Fruit fly (Drosophila melanogaster): Measurements from ENCODE around the gene dop.
A peak's percentile ranks its signal among the peaks of the same experiment; 100 is the strongest.

Gene dop

DNA sequence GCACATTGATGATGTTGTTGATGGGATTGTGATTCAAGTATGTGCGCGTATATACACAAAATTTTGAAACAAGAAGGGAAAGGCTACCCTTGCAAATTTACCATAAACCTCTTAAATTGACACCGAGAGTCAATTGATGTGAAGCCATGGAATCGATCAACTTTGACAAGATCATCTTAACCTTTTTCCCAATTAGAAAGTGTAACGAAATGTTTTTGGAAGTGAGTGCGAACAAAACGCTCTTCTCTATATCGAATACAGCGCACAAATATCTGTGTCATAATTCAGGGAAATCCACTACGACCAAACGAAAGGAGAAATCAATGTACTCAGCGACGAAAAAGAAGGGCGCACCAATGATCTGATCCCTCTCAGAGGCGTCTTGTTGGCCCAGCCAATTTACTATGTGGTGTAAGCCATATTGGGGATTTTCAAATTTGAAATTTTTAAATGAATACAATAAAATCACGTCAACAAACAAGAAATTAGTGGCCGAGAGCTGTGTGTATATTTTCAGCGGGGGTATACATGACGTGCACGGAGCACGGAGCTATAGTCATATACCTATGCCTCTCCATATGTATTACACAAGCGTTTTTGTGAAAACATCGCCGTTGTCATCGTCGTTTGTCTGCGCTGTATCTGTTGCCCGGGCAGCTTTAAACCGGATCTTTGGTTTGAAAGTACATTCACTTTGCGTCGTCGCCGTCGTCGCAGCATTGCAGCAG lies 32.2 kb upstream of the dop start:
- TF ChIP-seq Ets98B (GFP tag; IDR thresholded peaks at IDR 0.05) (peak; percentile 41), Pif1B (GFP tag; optimal IDR thresholded peaks at IDR 0.05) (peak; percentile 83), fd96Ca (GFP tag; IDR thresholded peaks at IDR 0.05) (peak; percentile 79; the same call in 2 of the 3 replicates), CG34367 (tag; optimal IDR thresholded peaks at IDR 0.05) (peak; percentile 61), D1 (tag; optimal IDR thresholded peaks at IDR 0.05) (peak; percentile 48), CG32121 (GFP tag; IDR thresholded peaks at IDR 0.05) (peak; percentile 23; the same call in 1 of the 2 replicates), CG15710 (tag; optimal IDR thresholded peaks at IDR 0.05) (peak; percentile 67), Snoo (tag; optimal IDR thresholded peaks at IDR 0.05) (peak; percentile 62), CG10348 (GFP tag; IDR thresholded peaks at IDR 0.05) (no peak), EcR (GFP tag; optimal IDR thresholded peaks at IDR 0.05) (peak; percentile 52), CG8301 (tag; optimal IDR thresholded peaks at IDR 0.05) (peak; percentile 70), CG4496 (GFP tag; IDR thresholded peaks at IDR 0.05) (peak; percentile 60; the same call in 1 of the 3 replicates), gl (tag; optimal IDR thresholded peaks at IDR 0.05) (peak; percentile 56), CG12605 (GFP tag; IDR thresholded peaks at IDR 0.05) (peak; percentile 15; the same call in 1 of the 2 replicates), rn (GFP tag; IDR thresholded peaks at IDR 0.05) (no peak), Pif1A (GFP tag; optimal IDR thresholded peaks at IDR 0.05) (peak; percentile 73), CG13204 (GFP tag; optimal IDR thresholded peaks at IDR 0.05) (peak; percentile 33), CG17806 (tag; optimal IDR thresholded peaks at IDR 0.05) (peak; percentile 68), CG9948 (tag; optimal IDR thresholded peaks at IDR 0.05) (peak; percentile 79), CG8159 (tag; optimal IDR thresholded peaks at IDR 0.05) (peak; percentile 69), CG14655 (GFP tag; optimal IDR thresholded peaks at IDR 0.05) (peak; percentile 82)

dm6 chr3L:15534274-15535227 lies 31.3 kb upstream of the dop start:
- peak; percentile 69 for TF ChIP-seq Pif1A (GFP tag; optimal IDR thresholded peaks at IDR 0.05)
- TF ChIP-seq CG8159 (tag; optimal IDR thresholded peaks at IDR 0.05) = peak; percentile 69
- TF ChIP-seq CG8301 (tag; optimal IDR thresholded peaks at IDR 0.05) = peak; percentile 72
- TF ChIP-seq CG10348 (GFP tag; IDR thresholded peaks at IDR 0.05) = no peak
- TF ChIP-seq CG9948 (tag; optimal IDR thresholded peaks at IDR 0.05) = peak; percentile 72
- no peak for TF ChIP-seq CG13204 (GFP tag; optimal IDR thresholded peaks at IDR 0.05)
- 0 out of 2 replicates have a peak, but pooled peaks have one; percentile 9 for TF ChIP-seq CG12605 (GFP tag; IDR thresholded peaks at IDR 0.05)
- 0 out of 2 replicates have a peak, but pooled peaks have one; percentile 10 for TF ChIP-seq CG32121 (GFP tag; IDR thresholded peaks at IDR 0.05)
- TF ChIP-seq CG15710 (tag; optimal IDR thresholded peaks at IDR 0.05) = peak; percentile 73
- TF ChIP-seq gl (tag; optimal IDR thresholded peaks at IDR 0.05) = no peak
- TF ChIP-seq CG34367 (tag; optimal IDR thresholded peaks at IDR 0.05) = peak; percentile 50
- TF ChIP-seq EcR (GFP tag; optimal IDR thresholded peaks at IDR 0.05) = no peak
- peak; percentile 18; the same call in 2 of the 3 replicates for TF ChIP-seq fd96Ca (GFP tag; IDR thresholded peaks at IDR 0.05)
- TF ChIP-seq CG4496 (GFP tag; IDR thresholded peaks at IDR 0.05) = peak; percentile 48; the same call in 2 of the 3 replicates
- no peak for TF ChIP-seq Ets98B (GFP tag; IDR thresholded peaks at IDR 0.05)
- TF ChIP-seq CG17806 (tag; optimal IDR thresholded peaks at IDR 0.05) = peak; percentile 59
- peak; percentile 42 for TF ChIP-seq Pif1B (GFP tag; optimal IDR thresholded peaks at IDR 0.05)
- peak; percentile 81 for TF ChIP-seq Snoo (tag; optimal IDR thresholded peaks at IDR 0.05)
- TF ChIP-seq D1 (tag; optimal IDR thresholded peaks at IDR 0.05) = no peak
- no peak for TF ChIP-seq rn (GFP tag; IDR thresholded peaks at IDR 0.05)
- peak; percentile 83 for TF ChIP-seq CG14655 (GFP tag; optimal IDR thresholded peaks at IDR 0.05)

DNA sequence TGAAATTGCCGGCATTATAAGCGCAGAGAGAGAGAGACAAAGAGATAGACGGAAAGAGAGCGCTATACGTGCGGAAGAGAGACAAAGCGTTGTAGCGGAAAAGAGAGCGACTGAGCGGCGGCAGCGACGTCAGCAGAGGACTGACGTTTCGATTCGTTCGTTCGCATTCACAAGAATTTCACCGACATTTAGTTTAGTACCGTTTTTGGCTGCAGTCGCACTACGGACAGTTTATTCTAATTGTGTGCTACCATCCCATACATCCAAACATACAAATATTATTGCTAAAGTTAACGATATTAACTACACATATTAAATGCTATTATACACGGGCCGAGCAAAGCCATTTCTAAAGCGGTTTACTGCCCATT lies 30.6 kb upstream of the dop start, which contains the start of gene CrebA:
Gene CrebA, plus strand, starts transcription at position 168 of the 371 bp plus-strand sequence.
- TF ChIP-seq Snoo (tag; optimal IDR thresholded peaks at IDR 0.05) (no peak), fd96Ca (GFP tag; IDR thresholded peaks at IDR 0.05) (no peak), CG8301 (tag; optimal IDR thresholded peaks at IDR 0.05) (no peak), CG15710 (tag; optimal IDR thresholded peaks at IDR 0.05) (no peak), D1 (tag; optimal IDR thresholded peaks at IDR 0.05) (no peak), CG4496 (GFP tag; IDR thresholded peaks at IDR 0.05) (peak; percentile 56), Pif1A (GFP tag; optimal IDR thresholded peaks at IDR 0.05) (no peak), Ets98B (GFP tag; IDR thresholded peaks at IDR 0.05) (peak; percentile 41; the same call in 1 of the 2 replicates), CG8159 (tag; optimal IDR thresholded peaks at IDR 0.05) (no peak), Pif1B (GFP tag; optimal IDR thresholded peaks at IDR 0.05) (no peak), CG12605 (GFP tag; IDR thresholded peaks at IDR 0.05) (peak; percentile 88), CG9948 (tag; optimal IDR thresholded peaks at IDR 0.05) (no peak), CG14655 (GFP tag; optimal IDR thresholded peaks at IDR 0.05) (no peak), CG32121 (GFP tag; IDR thresholded peaks at IDR 0.05) (peak; percentile 11; the same call in 1 of the 2 replicates), rn (GFP tag; IDR thresholded peaks at IDR 0.05) (no peak)

DNA sequence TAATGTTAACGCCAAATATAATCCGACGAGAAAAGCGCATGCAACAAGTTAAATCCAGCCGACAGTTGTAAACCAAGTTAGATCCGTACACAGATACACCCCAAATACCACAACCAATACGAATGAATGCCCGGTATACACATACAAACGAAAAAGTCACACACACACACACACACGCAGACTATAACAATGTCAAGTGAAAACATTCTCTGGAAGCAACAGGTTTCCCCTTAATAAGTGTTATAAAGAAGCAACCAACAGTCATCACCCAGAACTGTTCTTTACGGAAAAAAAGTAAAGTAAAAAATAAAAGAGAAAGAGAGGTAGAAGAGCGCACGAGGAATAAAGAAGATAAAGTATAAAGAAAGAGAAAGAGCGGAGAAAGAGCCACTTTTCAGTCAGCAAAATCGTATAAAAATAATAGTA lies 30.0 kb upstream of the dop start:
- TF ChIP-seq CG10348 (GFP tag; IDR thresholded peaks at IDR 0.05) = no peak
- TF ChIP-seq gl (tag; optimal IDR thresholded peaks at IDR 0.05) = no peak
- TF ChIP-seq CG9948 (tag; optimal IDR thresholded peaks at IDR 0.05) = no peak
- no peak for TF ChIP-seq CG34367 (tag; optimal IDR thresholded peaks at IDR 0.05)
- TF ChIP-seq CG4496 (GFP tag; IDR thresholded peaks at IDR 0.05) = no peak
- no peak for TF ChIP-seq CG15710 (tag; optimal IDR thresholded peaks at IDR 0.05)
- TF ChIP-seq CG8301 (tag; optimal IDR thresholded peaks at IDR 0.05) = no peak
- peak; percentile 12 for TF ChIP-seq EcR (GFP tag; optimal IDR thresholded peaks at IDR 0.05)
- TF ChIP-seq Ets98B (GFP tag; IDR thresholded peaks at IDR 0.05) = no peak
- no peak for TF ChIP-seq CG13204 (GFP tag; optimal IDR thresholded peaks at IDR 0.05)
- TF ChIP-seq rn (GFP tag; IDR thresholded peaks at IDR 0.05) = no peak
- TF ChIP-seq CG12605 (GFP tag; IDR thresholded peaks at IDR 0.05) = peak; percentile 76
- no peak for TF ChIP-seq CG14655 (GFP tag; optimal IDR thresholded peaks at IDR 0.05)
- peak; percentile 13 for TF ChIP-seq CG8159 (tag; optimal IDR thresholded peaks at IDR 0.05)
- no peak for TF ChIP-seq Pif1B (GFP tag; optimal IDR thresholded peaks at IDR 0.05)
- TF ChIP-seq CG32121 (GFP tag; IDR thresholded peaks at IDR 0.05) = no peak
- TF ChIP-seq D1 (tag; optimal IDR thresholded peaks at IDR 0.05) = no peak
- TF ChIP-seq CG17806 (tag; optimal IDR thresholded peaks at IDR 0.05) = no peak
- TF ChIP-seq fd96Ca (GFP tag; IDR thresholded peaks at IDR 0.05) = no peak
- TF ChIP-seq Pif1A (GFP tag; optimal IDR thresholded peaks at IDR 0.05) = no peak
- no peak for TF ChIP-seq Snoo (tag; optimal IDR thresholded peaks at IDR 0.05)

All from whole organism, pupa.